Fruit fly (Drosophila melanogaster) whole organism, adult: ENCODE results near the gene Elp1.
A peak's percentile ranks its signal among the peaks of the same experiment; 100 is the strongest.

Experiments used
- CG11617 ChIP-seq: fragments of 200-800 bp; sonication (Bioruptor generic); optimal IDR thresholded peaks from 2 replicates; lab custom pipeline; 2017; ENCODE audit warnings: mild to moderate bottlenecking, missing biosample characterization, missing genetic modification reagents, missing genetic modification characterization
- CG12768 ChIP-seq: fragments of 200-800 bp; sonication (Bioruptor generic); optimal IDR thresholded peaks from 2 replicates; lab custom pipeline; 2017; ENCODE audit warnings: missing biosample characterization, missing genetic modification characterization, mild to moderate bottlenecking, moderate library complexity, missing genetic modification reagents
- CG14711 ChIP-seq: fragments of 200-800 bp; sonication (Bioruptor generic); optimal IDR thresholded peaks from 2 replicates; lab custom pipeline; 2018; ENCODE audit warnings: missing biosample characterization, mild to moderate bottlenecking, missing genetic modification characterization, moderate library complexity
- CG1620 ChIP-seq: fragments of 200-800 bp; sonication (Bioruptor generic); optimal IDR thresholded peaks from 2 replicates; lab custom pipeline; 2016; ENCODE audit warnings: missing biosample characterization, missing genetic modification characterization
- CG33017 ChIP-seq: fragments of 200-800 bp; sonication (Bioruptor generic); optimal IDR thresholded peaks from 2 replicates; lab custom pipeline; 2018; ENCODE audit warnings: missing biosample characterization, mild to moderate bottlenecking, missing genetic modification characterization, moderate library complexity
- CG5204 ChIP-seq: fragments of 200-800 bp; sonication (Bioruptor generic); optimal IDR thresholded peaks from 2 replicates; lab custom pipeline; 2016; ENCODE audit warnings: missing biosample characterization, missing genetic modification characterization
- CG7045 ChIP-seq: fragments of 200-800 bp; sonication (Bioruptor generic); optimal IDR thresholded peaks from 2 replicates; lab custom pipeline; 2017; ENCODE audit warnings: missing biosample characterization, mild to moderate bottlenecking, missing genetic modification characterization
- CG7101 ChIP-seq: fragments of 200-800 bp; sonication (Bioruptor generic); optimal IDR thresholded peaks from 2 replicates; lab custom pipeline; 2018; ENCODE audit warnings: missing biosample characterization, mild to moderate bottlenecking, missing genetic modification characterization, moderate library complexity
- Clk ChIP-seq: fragments of 200-800 bp; sonication (Bioruptor generic); optimal IDR thresholded peaks from 2 replicates; lab custom pipeline; 2017; ENCODE audit warnings: missing biosample characterization, missing genetic modification characterization
- Crg-1 ChIP-seq: fragments of 200-800 bp; sonication (Bioruptor generic); optimal IDR thresholded peaks from 2 replicates; lab custom pipeline; 2016; ENCODE audit warnings: missing biosample characterization, missing genetic modification characterization
- Hr96 ChIP-seq: fragments of 200-800 bp; sonication (Bioruptor generic); optimal IDR thresholded peaks from 2 replicates; lab custom pipeline; 2016; ENCODE audit warnings: missing biosample characterization, missing genetic modification characterization
- Mnt ChIP-seq: fragments of 200-800 bp; sonication (Bioruptor generic); optimal IDR thresholded peaks from 2 replicates; lab custom pipeline; 2016; ENCODE audit warnings: missing biosample characterization, mild to moderate bottlenecking, missing genetic modification characterization
- bab1 ChIP-seq: fragments of 200-800 bp; sonication (Bioruptor generic); optimal IDR thresholded peaks from 3 replicates; lab custom pipeline; 2019; ENCODE audit warnings: missing biosample characterization, mild to moderate bottlenecking, missing genetic modification characterization, moderate library complexity
- cic ChIP-seq: fragments of 200-800 bp; sonication (Bioruptor generic); optimal IDR thresholded peaks from 2 replicates; lab custom pipeline; 2017; ENCODE audit warnings: missing biosample characterization, mild to moderate bottlenecking, missing genetic modification characterization, moderate library complexity
- cnc ChIP-seq, 2 experiments: fragments of >200 bp; optimal IDR thresholded peaks; 2 replicates each; lab custom pipeline; 2017
- kay ChIP-seq: fragments of 200-800 bp; sonication (Bioruptor generic); peaks from one replicate; lab custom pipeline; 2016; ENCODE audit warnings: missing biosample characterization, missing genetic modification characterization, borderline replicate concordance
- ovo ChIP-seq: fragments of 200-800 bp; sonication (Bioruptor generic); optimal IDR thresholded peaks from 2 replicates; lab custom pipeline; 2016; ENCODE audit warnings: missing biosample characterization, missing genetic modification characterization
- pad ChIP-seq: fragments of 200-800 bp; sonication (Bioruptor generic); optimal IDR thresholded peaks from 3 replicates; lab custom pipeline; 2017; ENCODE audit warnings: missing biosample characterization, missing genetic modification characterization, mild to moderate bottlenecking, moderate library complexity, missing genetic modification reagents
- tj ChIP-seq: fragments of 200-800 bp; sonication (Bioruptor generic); optimal IDR thresholded peaks from 3 replicates; lab custom pipeline; 2017; ENCODE audit warnings: missing biosample characterization, mild to moderate bottlenecking, missing genetic modification characterization, moderate library complexity
- toe ChIP-seq: fragments of 200-800 bp; sonication (Bioruptor generic); optimal IDR thresholded peaks from 2 replicates; lab custom pipeline; 2016; ENCODE audit warnings: missing biosample characterization, missing genetic modification characterization

Elp1 gene

dm6 chr3R:11669954-11670347 lies 19.2 kb downstream of the Elp1 start:
- TF ChIP-seq pad (GFP tag; lab: Kevin White, UChicago) (no peak), CG5204 (GFP tag; lab: Kevin White, UChicago) (no peak), cic (no peak), CG12768 (GFP tag; lab: Kevin White, UChicago) (no peak), CG7101 (tag; lab: Kevin White, UChicago) (no peak), kay (GFP tag; lab: Kevin White, UChicago) (no peak), CG14711 (tag; lab: Kevin White, UChicago) (no peak), CG1620 (GFP tag; lab: Kevin White, UChicago) (no peak), bab1 (no peak), toe (GFP tag; lab: Kevin White, UChicago) (no peak), Clk (GFP tag; lab: Kevin White, UChicago) (no peak), ovo (GFP tag; lab: Kevin White, UChicago) (no peak), CG7045 (GFP tag; lab: Kevin White, UChicago) (no peak), Mnt (GFP tag; lab: Kevin White, UChicago) (no peak), Hr96 (GFP tag; lab: Kevin White, UChicago) (no peak), cnc (optimal IDR thresholded peaks at IDR 0.05; lab: Kevin White, UChicago) (no peak), CG11617 (GFP tag; lab: Kevin White, UChicago) (no peak), CG33017 (no peak), tj (GFP tag; lab: Kevin White, UChicago) (no peak), Crg-1 (GFP tag; lab: Kevin White, UChicago) (no peak)

- TF ChIP-seq Mnt (GFP tag; lab: Kevin White, UChicago) (no peak), bab1 (no peak), CG14711 (tag; lab: Kevin White, UChicago) (no peak), pad (GFP tag; lab: Kevin White, UChicago) (no peak), ovo (GFP tag; lab: Kevin White, UChicago) (no peak), Hr96 (GFP tag; lab: Kevin White, UChicago) (no peak), cic (no peak), CG12768 (GFP tag; lab: Kevin White, UChicago) (no peak)
These were observed 20.1 kb downstream of the Elp1 start for dm6 chr3R:11670888-11671287.

- TF ChIP-seq CG33017: no peak
- TF ChIP-seq CG11617 (GFP tag; lab: Kevin White, UChicago): no peak
- no peak for TF ChIP-seq pad (GFP tag; lab: Kevin White, UChicago)
- no peak for TF ChIP-seq Clk (GFP tag; lab: Kevin White, UChicago)
- no peak for TF ChIP-seq CG12768 (GFP tag; lab: Kevin White, UChicago)
- TF ChIP-seq cnc (optimal IDR thresholded peaks at IDR 0.05; lab: Kevin White, UChicago): no peak
- no peak for TF ChIP-seq toe (GFP tag; lab: Kevin White, UChicago)
- no peak for TF ChIP-seq tj (GFP tag; lab: Kevin White, UChicago)
- TF ChIP-seq Hr96 (GFP tag; lab: Kevin White, UChicago): no peak
- TF ChIP-seq CG5204 (GFP tag; lab: Kevin White, UChicago): no peak
- TF ChIP-seq Mnt (GFP tag; lab: Kevin White, UChicago): no peak
- no peak for TF ChIP-seq CG7045 (GFP tag; lab: Kevin White, UChicago)
These were observed 21.0 kb downstream of the Elp1 start for dm6 chr3R:11671784-11672183.

- no peak for TF ChIP-seq cic
- peak; percentile 52 for TF ChIP-seq CG1620 (GFP tag; lab: Kevin White, UChicago)
- TF ChIP-seq tj (GFP tag; lab: Kevin White, UChicago): peak; percentile 9
- TF ChIP-seq CG12768 (GFP tag; lab: Kevin White, UChicago): no peak
- peak; percentile 61 for TF ChIP-seq toe (GFP tag; lab: Kevin White, UChicago)
- no peak for TF ChIP-seq cnc (optimal IDR thresholded peaks at IDR 0.05; lab: Kevin White, UChicago)
- peak; percentile 60 for TF ChIP-seq CG7101 (tag; lab: Kevin White, UChicago)
- peak; percentile 9 for TF ChIP-seq CG7045 (GFP tag; lab: Kevin White, UChicago)
- peak; percentile 51 for TF ChIP-seq CG14711 (tag; lab: Kevin White, UChicago)
- peak; percentile 1 for TF ChIP-seq ovo (GFP tag; lab: Kevin White, UChicago)
- TF ChIP-seq Mnt (GFP tag; lab: Kevin White, UChicago): peak; percentile 39
- peak; percentile 79 for TF ChIP-seq bab1
- no peak for TF ChIP-seq CG33017
- no peak for TF ChIP-seq Crg-1 (GFP tag; lab: Kevin White, UChicago)
- no peak for TF ChIP-seq kay (GFP tag; lab: Kevin White, UChicago)
- TF ChIP-seq CG11617 (GFP tag; lab: Kevin White, UChicago): peak; percentile 9
- TF ChIP-seq pad (GFP tag; lab: Kevin White, UChicago): no peak
- TF ChIP-seq Hr96 (GFP tag; lab: Kevin White, UChicago): peak; percentile 37
- no peak for TF ChIP-seq Clk (GFP tag; lab: Kevin White, UChicago)
- no peak for TF ChIP-seq CG5204 (GFP tag; lab: Kevin White, UChicago)
These were observed 23.3 kb downstream of the Elp1 start, which contains the start of gene CG14715 for dm6 chr3R:11673955-11674663. TSS of gene CG14715 (plus strand) at chr3R:11674221.

dm6 chr3R:11678016-11678415 lies 27.2 kb downstream of the Elp1 start, which contains the start of gene CG18476:
TSS of gene CG18476 (minus strand) at chr3R:11678116.
- peak; percentile 95 for TF ChIP-seq CG14711 (tag; lab: Kevin White, UChicago)
- TF ChIP-seq ovo (GFP tag; lab: Kevin White, UChicago): peak; percentile 34
- TF ChIP-seq CG12768 (GFP tag; lab: Kevin White, UChicago): peak; percentile 92
- TF ChIP-seq Mnt (GFP tag; lab: Kevin White, UChicago): peak; percentile 70
- TF ChIP-seq tj (GFP tag; lab: Kevin White, UChicago): peak; percentile 85
- TF ChIP-seq kay (GFP tag; lab: Kevin White, UChicago): no peak
- peak; percentile 75 for TF ChIP-seq Clk (GFP tag; lab: Kevin White, UChicago)
- TF ChIP-seq Hr96 (GFP tag; lab: Kevin White, UChicago): peak; percentile 58
- peak; percentile 95 for TF ChIP-seq CG33017
- no peak for TF ChIP-seq cnc (optimal IDR thresholded peaks at IDR 0.05; lab: Kevin White, UChicago)
- peak; percentile 88 for TF ChIP-seq CG11617 (GFP tag; lab: Kevin White, UChicago)
- peak; percentile 96 for TF ChIP-seq CG7101 (tag; lab: Kevin White, UChicago)
- peak; percentile 7 for TF ChIP-seq cic
- TF ChIP-seq CG5204 (GFP tag; lab: Kevin White, UChicago): no peak
- TF ChIP-seq Crg-1 (GFP tag; lab: Kevin White, UChicago): peak; percentile 69
- peak; percentile 88 for TF ChIP-seq CG7045 (GFP tag; lab: Kevin White, UChicago)
- peak; percentile 97 for TF ChIP-seq bab1
- TF ChIP-seq CG1620 (GFP tag; lab: Kevin White, UChicago): peak; percentile 86
- no peak for TF ChIP-seq toe (GFP tag; lab: Kevin White, UChicago)
- peak; percentile 81 for TF ChIP-seq pad (GFP tag; lab: Kevin White, UChicago)
